Worm (Caenorhabditis elegans) whole organism, L4 larva: ENCODE data around the gene T24C4.10.
"Not testable (repeated sequence)": the region's sequence is repeated elsewhere in the genome, so short reads cannot be mapped to it uniquely, and the experiment has no call there.

ENCODE experiments used
- F10B5.3 ChIP-seq: sonication (generic microtip); optimal IDR thresholded peaks from 2 replicates; lab custom pipeline; 2016; ENCODE audit warnings: mild to moderate bottlenecking, missing genetic modification characterization, missing compliant biosample characterization
- F37D6.2 ChIP-seq: sonication (generic microtip); optimal IDR thresholded peaks from 2 replicates; lab custom pipeline; 2016; ENCODE audit warnings: mild to moderate bottlenecking, missing genetic modification characterization, missing compliant biosample characterization
- F44E2.7 ChIP-seq: fragments of 200-800 bp; sonication (Bioruptor generic); IDR thresholded peaks from 2 replicates; pipeline ENCODE4 v2.1.2; 2022; ENCODE audit warnings: missing genetic modification characterization, missing compliant biosample characterization
- Y105C5A.15 ChIP-seq: fragments of 200-800 bp; sonication (Bioruptor generic); IDR thresholded peaks from 2 replicates; pipeline ENCODE4 v1.3.6; 2022; ENCODE audit warnings: missing genetic modification characterization, missing compliant biosample characterization
- Y48G9A.11 ChIP-seq: fragments of 200-800 bp; sonication (Bioruptor generic); IDR thresholded peaks from 2 replicates; pipeline ENCODE4 v1.3.6; 2022; ENCODE audit warnings: missing genetic modification reagents, missing genetic modification characterization, missing compliant biosample characterization
- arid-1 ChIP-seq: fragments of 200-800 bp; sonication (Bioruptor generic); conservative IDR thresholded peaks from 2 replicates; pipeline ENCODE4 v1.3.6; 2022; ENCODE audit warnings: missing genetic modification reagents, missing genetic modification characterization, missing compliant biosample characterization
- ceh-20 ChIP-seq: fragments of 200-800 bp; sonication (Bioruptor generic); IDR thresholded peaks from 2 replicates; pipeline ENCODE4 v1.3.6; 2022; ENCODE audit warnings: missing genetic modification reagents, missing genetic modification characterization, missing compliant biosample characterization
- ceh-28 ChIP-seq: fragments of 150-350 bp; optimal IDR thresholded peaks from 2 replicates; lab custom pipeline; 2014; ENCODE audit warnings: missing biosample characterization, missing genetic modification reagents, missing genetic modification characterization
- daf-16 ChIP-seq, 3 experiments: sonication (generic microtip); optimal IDR thresholded peaks; 2 replicates each; lab custom pipeline; 2016 to 2017; ENCODE audit warnings: missing genetic modification characterization in 3 of 3, missing genetic modification reagents in 3 of 3, mild to moderate bottlenecking in 2 of 3, missing compliant biosample characterization in 2 of 3, missing biosample characterization in 1 of 3, moderate library complexity in 1 of 3
- dmd-6 ChIP-seq: fragments of 200-800 bp; sonication (Bioruptor generic); IDR thresholded peaks from 2 replicates; pipeline ENCODE4 v1.3.6; 2022; ENCODE audit warnings: missing genetic modification reagents, missing genetic modification characterization, missing compliant biosample characterization
- dve-1 ChIP-seq: sonication (generic microtip); optimal IDR thresholded peaks from 2 replicates; lab custom pipeline; 2017; ENCODE audit warnings: antibody characterized with exemption, mild to moderate bottlenecking, missing genetic modification characterization, missing compliant biosample characterization; ENCODE audit not compliant: insufficient read depth
- egl-43 ChIP-seq: fragments of 200-800 bp; sonication (Bioruptor generic); IDR thresholded peaks from 2 replicates; pipeline ENCODE4 v1.3.6; 2022; ENCODE audit warnings: missing genetic modification reagents, missing genetic modification characterization, missing compliant biosample characterization
- hlh-11 ChIP-seq: fragments of 200-800 bp; sonication (Bioruptor generic); optimal IDR thresholded peaks from 2 replicates; lab custom pipeline; 2018; ENCODE audit warnings: mild to moderate bottlenecking, missing genetic modification characterization, missing compliant biosample characterization
- lim-7 ChIP-seq: fragments of 200-800 bp; sonication (Bioruptor generic); IDR thresholded peaks from 2 replicates; pipeline ENCODE4 v1.3.6; 2022; ENCODE audit warnings: missing genetic modification characterization, missing compliant biosample characterization
- lir-3 ChIP-seq: sonication (generic microtip); optimal IDR thresholded peaks from 2 replicates; lab custom pipeline; 2016; ENCODE audit warnings: mild to moderate bottlenecking, missing genetic modification characterization, missing compliant biosample characterization
- madf-9 ChIP-seq: fragments of 200-800 bp; sonication (Bioruptor generic); conservative IDR thresholded peaks from 2 replicates; pipeline ENCODE4 v1.3.6; 2022; ENCODE audit warnings: missing genetic modification reagents, missing genetic modification characterization, missing compliant biosample characterization
- mdt-29 ChIP-seq: fragments of 200-800 bp; sonication (Bioruptor generic); IDR thresholded peaks from 2 replicates; pipeline ENCODE4 v1.3.6; 2022; ENCODE audit warnings: missing genetic modification reagents, missing genetic modification characterization, missing compliant biosample characterization
- nhr-28 ChIP-seq: fragments of 150-350 bp; optimal IDR thresholded peaks from 2 replicates; lab custom pipeline; 2014; ENCODE audit warnings: missing biosample characterization, missing genetic modification characterization
- nhr-48 ChIP-seq: sonication (generic microtip); optimal IDR thresholded peaks from 2 replicates; lab custom pipeline; 2016; ENCODE audit warnings: mild to moderate bottlenecking, missing genetic modification characterization, missing compliant biosample characterization
- nhr-77 ChIP-seq: fragments of 150-350 bp; optimal IDR thresholded peaks from 2 replicates; lab custom pipeline; 2014; ENCODE audit warnings: missing biosample characterization, missing genetic modification characterization
- php-3 ChIP-seq: fragments of 200-800 bp; sonication (Bioruptor generic); IDR thresholded peaks from 2 replicates; pipeline ENCODE4 v1.3.6; 2022; ENCODE audit warnings: missing genetic modification reagents, missing genetic modification characterization, missing compliant biosample characterization
- pqm-1 ChIP-seq: sonication (generic microtip); optimal IDR thresholded peaks from 2 replicates; lab custom pipeline; 2017; ENCODE audit warnings: missing biosample characterization, missing genetic modification characterization
- sdz-12 ChIP-seq: fragments of 200-800 bp; sonication (Bioruptor generic); optimal IDR thresholded peaks from 2 replicates; lab custom pipeline; 2018; ENCODE audit warnings: mild to moderate bottlenecking, missing genetic modification characterization, missing compliant biosample characterization
- skn-1 ChIP-seq: fragments of 150-350 bp; optimal IDR thresholded peaks from 2 replicates; lab custom pipeline; 2014; ENCODE audit warnings: missing biosample characterization, missing genetic modification characterization
- spr-1 ChIP-seq: sonication (generic microtip); optimal IDR thresholded peaks from 2 replicates; lab custom pipeline; 2016; ENCODE audit warnings: mild to moderate bottlenecking, missing genetic modification characterization, missing compliant biosample characterization
- spr-3 ChIP-seq: fragments of 200-800 bp; sonication (Bioruptor generic); optimal IDR thresholded peaks from 2 replicates; lab custom pipeline; 2018; ENCODE audit warnings: mild to moderate bottlenecking, missing genetic modification characterization, missing compliant biosample characterization
- tra-1 ChIP-seq: fragments of 200-800 bp; sonication (Bioruptor generic); IDR thresholded peaks from 2 replicates; pipeline ENCODE4 v1.3.6; 2022; ENCODE audit warnings: missing genetic modification reagents, missing genetic modification characterization, missing compliant biosample characterization
- unc-62 ChIP-seq, 3 experiments: fragments of 150-350 bp in 1 of 3; sonication (generic microtip); optimal IDR thresholded peaks in 2 of 3; peaks in 1 of 3; 1 replicate in 1 of 3; 2 replicates in 2 of 3; lab custom pipeline; 2014 to 2017; ENCODE audit warnings: missing biosample characterization in 3 of 3, missing genetic modification characterization in 3 of 3, missing genetic modification reagents in 3 of 3, missing genotype in 1 of 3
- zip-2 ChIP-seq: fragments of 150-350 bp; optimal IDR thresholded peaks from 2 replicates; lab custom pipeline; 2014; ENCODE audit warnings: missing biosample characterization, missing genetic modification characterization
- ztf-11 ChIP-seq: fragments of 150-350 bp; optimal IDR thresholded peaks from 2 replicates; lab custom pipeline; 2014; ENCODE audit warnings: missing biosample characterization, missing genetic modification characterization

Gene T24C4.10

ce11 chrIII:891014-891413, at the start of gene T24C4.10:
T24C4.10 (minus strand) TSS chrIII:891243.
- TF ChIP-seq pqm-1 (tag; lab: Kevin White, UChicago), result peak; percentile 87
- no peak for TF ChIP-seq F44E2.7 (GFP tag; lab: Robert Waterston, UW)
- TF ChIP-seq hlh-11 (tag; lab: Kevin White, UChicago), result peak; percentile 35
- peak; percentile 36 for TF ChIP-seq nhr-77 (tag; lab: Kevin White, UChicago)
- TF ChIP-seq spr-3 (GFP tag; lab: Kevin White, UChicago), result no peak
- TF ChIP-seq php-3 (GFP tag; lab: Robert Waterston, UW), result peak; percentile 61; the same call in 1 of the 2 replicates
- TF ChIP-seq dmd-6 (GFP tag; lab: Robert Waterston, UW), result peak; percentile 45; the same call in 1 of the 2 replicates
- no peak for TF ChIP-seq zip-2 (tag; lab: Kevin White, UChicago)
- TF ChIP-seq nhr-28 (tag; lab: Kevin White, UChicago), result peak; percentile 45
- peak; percentile 36 for TF ChIP-seq dve-1
- no peak for TF ChIP-seq daf-16 (GFP tag; optimal IDR thresholded peaks at IDR 0.05; lab: Kevin White, UChicago)
- TF ChIP-seq daf-16 (tag; optimal IDR thresholded peaks at IDR 0.05; lab: Kevin White, UChicago), result peak; percentile 45

ce11 chrIII:938569-938968, 47.5 kb upstream of the T24C4.10 start, which contains the start of gene fbxa-22:
fbxa-22 (plus strand) TSS chrIII:938869.
- TF ChIP-seq arid-1 (GFP tag; lab: Robert Waterston, UW) (no peak), F37D6.2 (tag; lab: Kevin White, UChicago) (no peak), egl-43 (GFP tag; lab: Robert Waterston, UW) (no peak)

- TF ChIP-seq php-3 (GFP tag; lab: Robert Waterston, UW) (no peak), spr-1 (no peak), hlh-11 (tag; lab: Kevin White, UChicago) (no peak), dve-1 (no peak), Y105C5A.15 (GFP tag; lab: Robert Waterston, UW) (no peak), lim-7 (no peak), ceh-28 (no peak), skn-1 (tag; lab: Kevin White, UChicago) (no peak), ceh-20 (no peak), madf-9 (GFP tag; lab: Robert Waterston, UW) (no peak), mdt-29 (GFP tag; lab: Robert Waterston, UW) (no peak), sdz-12 (GFP tag; lab: Kevin White, UChicago) (no peak)
These were observed 46.9 kb upstream of the T24C4.10 start, which contains the start of gene fbxa-56 for ce11 chrIII:937961-938360. fbxa-56 (minus strand) TSS chrIII:938061.

ce11 chrIII:936037-936507, 45.0 kb upstream of the T24C4.10 start, which contains the start of gene fbxa-55:
fbxa-55 (minus strand) TSS chrIII:936087.
- TF ChIP-seq unc-62 (GFP tag; optimal IDR thresholded peaks at IDR 0.05 in 1 of 2; lab: Kevin White, UChicago), result peak in 1 of 2 experiments; percentile 6
- no peak for TF ChIP-seq unc-62 (tag; optimal IDR thresholded peaks at IDR 0.05; lab: Kevin White, UChicago)
- no peak for TF ChIP-seq Y48G9A.11 (GFP tag; lab: Robert Waterston, UW)
- TF ChIP-seq dmd-6 (GFP tag; lab: Robert Waterston, UW), result peak; percentile 92
- peak; percentile 75 for TF ChIP-seq hlh-11 (tag; lab: Kevin White, UChicago)
- TF ChIP-seq nhr-28 (tag; lab: Kevin White, UChicago), result peak; percentile 25
- peak; percentile 80 for TF ChIP-seq tra-1 (GFP tag; lab: Robert Waterston, UW)
- TF ChIP-seq dve-1, result peak; percentile 52
- peak; percentile 43 for TF ChIP-seq pqm-1 (tag; lab: Kevin White, UChicago)
- TF ChIP-seq ztf-11 (tag; lab: Kevin White, UChicago), result no peak
- no peak for TF ChIP-seq daf-16 (GFP tag; optimal IDR thresholded peaks at IDR 0.05; lab: Kevin White, UChicago)
- TF ChIP-seq daf-16 (tag; optimal IDR thresholded peaks at IDR 0.05; lab: Kevin White, UChicago), result peak; percentile 51

ce11 chrIII:931405-931804, 40.4 kb upstream of the T24C4.10 start:
- TF ChIP-seq spr-1 (peak; percentile 65), lir-3 (tag; lab: Kevin White, UChicago) (peak; percentile 69), daf-16 (GFP tag; optimal IDR thresholded peaks at IDR 0.05; lab: Kevin White, UChicago) (peak in 1 of 2 experiments; percentile 57), F10B5.3 (tag; lab: Kevin White, UChicago) (peak; percentile 19), nhr-48 (tag; lab: Kevin White, UChicago) (peak; percentile 28)
- not testable (repeated sequence) for TF ChIP-seq daf-16 (tag; optimal IDR thresholded peaks at IDR 0.05; lab: Kevin White, UChicago)
